Fruit fly (Drosophila melanogaster) whole organism, pupa: Measurements from ENCODE around the gene cd.

ENCODE experiments used
- CG10348 ChIP-seq: fragments of 200-800 bp; sonication (Bioruptor generic); IDR thresholded peaks from 2 replicates; pipeline ENCODE4 v1.3.6; 2022; ENCODE audit warnings: missing biosample characterization, missing genetic modification characterization
- CG12605 ChIP-seq: fragments of 200-800 bp; sonication (Bioruptor generic); IDR thresholded peaks from 2 replicates; pipeline ENCODE4 v1.3.6; 2022; ENCODE audit warnings: missing biosample characterization, missing genetic modification characterization
- CG17806 ChIP-seq: fragments of 200-800 bp; sonication (Bioruptor generic); optimal IDR thresholded peaks from 2 replicates; lab custom pipeline; 2018; ENCODE audit warnings: missing biosample characterization, mild to moderate bottlenecking, missing genetic modification characterization, moderate library complexity
- CG4496 ChIP-seq: fragments of 200-800 bp; sonication (Bioruptor generic); IDR thresholded peaks from 3 replicates; pipeline ENCODE4 v1.3.6; 2022; ENCODE audit warnings: missing biosample characterization, missing genetic modification characterization
- D1 ChIP-seq: fragments of 200-800 bp; sonication (Bioruptor generic); optimal IDR thresholded peaks from 2 replicates; lab custom pipeline; 2018; ENCODE audit warnings: missing biosample characterization, mild to moderate bottlenecking, missing genetic modification characterization, moderate library complexity
- EcR ChIP-seq: fragments of 200-800 bp; sonication (Bioruptor generic); optimal IDR thresholded peaks from 3 replicates; lab custom pipeline; 2019; ENCODE audit warnings: missing biosample characterization, missing genetic modification characterization, mild to moderate bottlenecking, moderate library complexity, missing genetic modification reagents
- Pif1A ChIP-seq: fragments of 200-800 bp; sonication (Bioruptor generic); optimal IDR thresholded peaks from 3 replicates; lab custom pipeline; 2016; ENCODE audit warnings: missing biosample characterization, missing genetic modification characterization
- rn ChIP-seq: fragments of 200-800 bp; sonication (Bioruptor generic); IDR thresholded peaks from 2 replicates; pipeline ENCODE4 v1.3.6; 2022; ENCODE audit warnings: missing biosample characterization, missing genetic modification characterization

dm6 chr3R:22732995-22733394 lies 38.2 kb downstream of the cd start:
- no peak for TF ChIP-seq CG4496 (GFP tag; lab: Robert Waterston, UW)
- no peak for TF ChIP-seq CG10348
- no peak for TF ChIP-seq D1
- TF ChIP-seq rn, result no peak
- no peak for TF ChIP-seq CG12605 (GFP tag; lab: Robert Waterston, UW)
- TF ChIP-seq EcR (GFP tag; lab: Kevin White, UChicago), result no peak
- TF ChIP-seq Pif1A (GFP tag; lab: Kevin White, UChicago), result no peak
- TF ChIP-seq CG17806 (tag; lab: Kevin White, UChicago), result no peak
